Worm (Caenorhabditis elegans): ENCODE results near the gene srsx-7.

DNA sequence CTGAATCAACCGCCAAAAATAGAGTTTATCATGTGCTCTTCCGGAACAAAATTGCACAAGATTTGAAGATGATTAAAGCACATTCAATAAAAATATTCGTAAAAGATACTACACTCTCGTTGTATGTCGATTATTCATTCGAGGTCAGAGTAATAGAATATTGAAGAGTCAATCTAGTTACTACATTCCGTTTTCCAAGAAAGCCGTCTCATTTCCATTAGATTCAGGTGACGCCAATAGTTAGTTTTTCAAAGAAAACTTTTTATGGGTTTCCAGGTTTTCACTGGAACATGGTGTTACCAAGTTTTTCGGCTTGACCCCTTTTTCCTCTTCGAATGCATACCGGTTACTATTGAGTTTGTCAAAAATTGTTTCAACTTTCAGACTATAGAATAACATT, 44.9 kb downstream of the srsx-7 start:
- TF ChIP-seq ama-1 (optimal IDR thresholded peaks at IDR 0.05) (no peak), ets-7 (tag; optimal IDR thresholded peaks at IDR 0.05) (no peak), F13C5.2 (tag; optimal IDR thresholded peaks at IDR 0.05) (no peak), hmg-4 (GFP tag; optimal IDR thresholded peaks at IDR 0.05) (no peak), hmbx-1 (tag; optimal IDR thresholded peaks at IDR 0.05) (no peak), B0310.2 (tag; optimal IDR thresholded peaks at IDR 0.05) (no peak)

All from whole organism, early embryonic.